Fruit fly (Drosophila melanogaster): ENCODE results near the gene CG12155.

CG12155 gene

dm6 chrX:7678824-7679223 lies 49.7 kb upstream of the CG12155 start (continued):
- TF ChIP-seq gcm (GFP tag; optimal IDR thresholded peaks at IDR 0.05) (no peak), Hr51 (GFP tag; optimal IDR thresholded peaks at IDR 0.05) (no peak), bigmax (GFP tag; optimal IDR thresholded peaks at IDR 0.05) (peak; percentile 97), CG3065 (GFP tag; optimal IDR thresholded peaks at IDR 0.05) (no peak), Oaz (GFP tag; IDR thresholded peaks at IDR 0.05) (no peak), h (optimal IDR thresholded peaks at IDR 0.05) (no peak), MBD-R2 (GFP tag; IDR thresholded peaks at IDR 0.05) (no peak), CG13894 (tag; optimal IDR thresholded peaks at IDR 0.05) (no peak), tap (tag; optimal IDR thresholded peaks at IDR 0.05) (no peak), CG1603 (tag; optimal IDR thresholded peaks at IDR 0.05) (peak; percentile 53), CG33557 (GFP tag; optimal IDR thresholded peaks at IDR 0.05) (no peak), Adf1 (GFP tag; IDR thresholded peaks at IDR 0.05) (no peak), maf-S (GFP tag; optimal IDR thresholded peaks at IDR 0.05) (no peak), slbo (GFP tag; IDR thresholded peaks at IDR 0.05) (no peak), chn (GFP tag; optimal IDR thresholded peaks at IDR 0.05) (no peak), CG6654 (GFP tag; optimal IDR thresholded peaks at IDR 0.05) (no peak), CG15011 (GFP tag; optimal IDR thresholded peaks at IDR 0.05) (no peak), Mrtf (GFP tag; IDR thresholded peaks at IDR 0.05) (no peak), Chrac-16 (GFP tag; optimal IDR thresholded peaks at IDR 0.05) (no peak), unpg (GFP tag; optimal IDR thresholded peaks at IDR 0.05) (no peak), Lim3 (GFP tag; IDR thresholded peaks at IDR 0.05) (no peak), fd64A (GFP tag; optimal IDR thresholded peaks at IDR 0.05) (no peak), Vsx1 (GFP tag; optimal IDR thresholded peaks at IDR 0.05) (no peak), CG9437 (GFP tag; optimal IDR thresholded peaks at IDR 0.05) (no peak), CG6791 (GFP tag; IDR thresholded peaks at IDR 0.05; ENCODE audit: partially characterized antibody) (no peak), crol (GFP tag; IDR thresholded peaks at IDR 0.05) (no peak), Max (GFP tag; optimal IDR thresholded peaks at IDR 0.05) (no peak), CG10366 (GFP tag; IDR thresholded peaks at IDR 0.05) (no peak), Bdp1 (GFP tag; optimal IDR thresholded peaks at IDR 0.05) (no peak), CG11093 (GFP tag; IDR thresholded peaks at IDR 0.05) (no peak), NK7.1 (GFP tag; optimal IDR thresholded peaks at IDR 0.05) (no peak), CHES-1-like (GFP tag; optimal IDR thresholded peaks at IDR 0.05) (no peak), MTF-1 (GFP tag; optimal IDR thresholded peaks at IDR 0.05; ENCODE audit: borderline replicate concordance) (no peak), klu (GFP tag; IDR thresholded peaks at IDR 0.05) (no peak), C15 (GFP tag; IDR thresholded peaks at IDR 0.05) (no peak), otp (GFP tag; IDR thresholded peaks at IDR 0.05) (no peak), Sox102F (GFP tag; optimal IDR thresholded peaks at IDR 0.05) (no peak), lmd (GFP tag; IDR thresholded peaks at IDR 0.05) (no peak), CG3995 (GFP tag; optimal IDR thresholded peaks at IDR 0.05) (no peak), mam (GFP tag; optimal IDR thresholded peaks at IDR 0.05) (no peak), CG7928 (GFP tag; optimal IDR thresholded peaks at IDR 0.05) (peak; percentile 73), E2f2 (GFP tag; IDR thresholded peaks at IDR 0.05) (peak; percentile 49), insv (GFP tag; optimal IDR thresholded peaks at IDR 0.05) (peak in 1 of 2 experiments; percentile 32), CG30403 (GFP tag; optimal IDR thresholded peaks at IDR 0.05) (no peak), CG17385 (GFP tag; optimal IDR thresholded peaks at IDR 0.05) (no peak), bsh (GFP tag; optimal IDR thresholded peaks at IDR 0.05) (no peak), YL-1 (GFP tag; optimal IDR thresholded peaks at IDR 0.05) (no peak), trem (tag; optimal IDR thresholded peaks at IDR 0.05) (peak; percentile 34), dpn (GFP tag; optimal IDR thresholded peaks at IDR 0.05) (peak in 1 of 2 experiments; percentile 21), inv (GFP tag; IDR thresholded peaks at IDR 0.05; ENCODE audit: partially characterized antibody) (no peak), CG17612 (GFP tag; IDR thresholded peaks at IDR 0.05) (no peak), sisA (GFP tag; IDR thresholded peaks at IDR 0.05) (no peak)

Measured in whole organism, embryonic.